Fruit fly (Drosophila melanogaster) whole organism, embryonic: ENCODE measurements around the gene amos.

Source experiments
- Ada2b ChIP-seq: fragments of 200-800 bp; sonication (Bioruptor generic); IDR thresholded peaks from 2 replicates; pipeline ENCODE4 v1.3.6; 2022; ENCODE audit warnings: missing biosample characterization, missing genetic modification characterization
- BtbVII ChIP-seq: fragments of 200-800 bp; sonication (Bioruptor generic); optimal IDR thresholded peaks from 3 replicates; lab custom pipeline; 2017; ENCODE audit warnings: missing biosample characterization, mild to moderate bottlenecking, missing genetic modification characterization
- CG10565 ChIP-seq: fragments of 200-800 bp; sonication (Bioruptor generic); optimal IDR thresholded peaks from 3 replicates; lab custom pipeline; 2016; ENCODE audit warnings: missing biosample characterization, mild to moderate bottlenecking, missing genetic modification characterization
- CG11085 ChIP-seq: fragments of 200-800 bp; sonication (Bioruptor generic); IDR thresholded peaks from 2 replicates; pipeline ENCODE4 v1.3.6; 2022; ENCODE audit warnings: missing biosample characterization, missing genetic modification characterization
- CG12071 ChIP-seq: fragments of 200-800 bp; sonication (Bioruptor generic); optimal IDR thresholded peaks from 3 replicates; lab custom pipeline; 2018; ENCODE audit warnings: missing biosample characterization, mild to moderate bottlenecking, missing genetic modification characterization
- CG12769 ChIP-seq: fragments of 200-800 bp; sonication (Bioruptor generic); optimal IDR thresholded peaks from 2 replicates; lab custom pipeline; 2019; ENCODE audit warnings: missing biosample characterization, mild to moderate bottlenecking, missing genetic modification characterization, moderate library complexity
- CG13424 ChIP-seq: fragments of 200-800 bp; sonication (Bioruptor generic); optimal IDR thresholded peaks from 2 replicates; lab custom pipeline; 2019; ENCODE audit warnings: missing biosample characterization, mild to moderate bottlenecking, missing genetic modification characterization, moderate library complexity
- CG13624 ChIP-seq: fragments of 200-800 bp; sonication (Bioruptor generic); optimal IDR thresholded peaks from 2 replicates; lab custom pipeline; 2016; ENCODE audit warnings: missing biosample characterization, missing genetic modification characterization
- CG14014 ChIP-seq: fragments of 200-800 bp; sonication (Bioruptor generic); IDR thresholded peaks from 2 replicates; pipeline ENCODE4 v1.3.6; 2022; ENCODE audit warnings: missing biosample characterization, missing genetic modification characterization
- CG17328 ChIP-seq: fragments of 200-800 bp; sonication (Bioruptor generic); IDR thresholded peaks from 2 replicates; pipeline ENCODE4 v1.3.6; 2022; ENCODE audit warnings: missing biosample characterization, missing genetic modification characterization
- CG1792 ChIP-seq: fragments of 200-800 bp; sonication (Bioruptor generic); optimal IDR thresholded peaks from 2 replicates; lab custom pipeline; 2016; ENCODE audit warnings: missing biosample characterization, missing genetic modification characterization
- CG18764 ChIP-seq: fragments of 200-800 bp; sonication (Bioruptor generic); optimal IDR thresholded peaks from 3 replicates; lab custom pipeline; 2016; ENCODE audit warnings: missing biosample characterization, missing genetic modification characterization
- CG2199 ChIP-seq: fragments of 200-800 bp; sonication (Bioruptor generic); IDR thresholded peaks from 3 replicates; pipeline ENCODE4 v1.3.6; 2022; ENCODE audit warnings: missing biosample characterization, missing genetic modification characterization
- CG2678 ChIP-seq: fragments of 200-800 bp; sonication (Bioruptor generic); optimal IDR thresholded peaks from 3 replicates; lab custom pipeline; 2019; ENCODE audit warnings: missing biosample characterization, mild to moderate bottlenecking, missing genetic modification characterization, moderate library complexity
- CG2712 ChIP-seq: fragments of 200-800 bp; optimal IDR thresholded peaks from 3 replicates; lab custom pipeline; 2019; ENCODE audit warnings: missing biosample characterization, mild to moderate bottlenecking, missing genetic modification characterization, moderate library complexity
- CG33557 ChIP-seq: fragments of 200-800 bp; sonication (Bioruptor generic); optimal IDR thresholded peaks from 2 replicates; lab custom pipeline; 2019; ENCODE audit warnings: missing biosample characterization, mild to moderate bottlenecking, missing genetic modification characterization, moderate library complexity
- CG5953 ChIP-seq: fragments of 200-800 bp; sonication (Bioruptor generic); IDR thresholded peaks from 2 replicates; pipeline ENCODE4 v1.3.6; 2022; ENCODE audit warnings: missing biosample characterization, missing genetic modification characterization
- CG6272 ChIP-seq: fragments of 200-800 bp; sonication (Bioruptor generic); IDR thresholded peaks from 2 replicates; pipeline ENCODE4 v1.3.6; 2022; ENCODE audit warnings: missing biosample characterization, missing genetic modification characterization
- CG6765 ChIP-seq: fragments of 200-800 bp; sonication (Bioruptor generic); optimal IDR thresholded peaks from 3 replicates; lab custom pipeline; 2017; ENCODE audit warnings: missing biosample characterization, mild to moderate bottlenecking, missing genetic modification characterization
- CG7556 ChIP-seq: fragments of 200-800 bp; sonication (Bioruptor generic); optimal IDR thresholded peaks from 2 replicates; lab custom pipeline; 2017; ENCODE audit warnings: missing biosample characterization, mild to moderate bottlenecking, missing genetic modification characterization
- CG8359 ChIP-seq: fragments of 200-800 bp; sonication (Bioruptor generic); optimal IDR thresholded peaks from 2 replicates; lab custom pipeline; 2017; ENCODE audit warnings: missing biosample characterization, mild to moderate bottlenecking, missing genetic modification characterization, borderline replicate concordance
- Dad ChIP-seq: fragments of 200-800 bp; sonication (Bioruptor generic); optimal IDR thresholded peaks from 3 replicates; lab custom pipeline; 2016; ENCODE audit warnings: missing biosample characterization, missing genetic modification characterization
- Doc2 ChIP-seq: fragments of 200-800 bp; sonication (Bioruptor generic); IDR thresholded peaks from 2 replicates; pipeline ENCODE4 v1.3.6; 2022; ENCODE audit warnings: missing biosample characterization, missing genetic modification characterization
- Dref ChIP-seq: fragments of 200-800 bp; sonication (Bioruptor generic); IDR thresholded peaks from 2 replicates; pipeline ENCODE4 v1.3.6; 2022; ENCODE audit warnings: missing biosample characterization, missing genetic modification characterization
- E2f2 ChIP-seq: fragments of 200-800 bp; sonication (Bioruptor generic); IDR thresholded peaks from 2 replicates; pipeline ENCODE4 v1.3.6; 2022; ENCODE audit warnings: missing biosample characterization, missing genetic modification characterization
- HLH54F ChIP-seq: fragments of 200-800 bp; sonication (Bioruptor generic); optimal IDR thresholded peaks from 3 replicates; lab custom pipeline; 2016; ENCODE audit warnings: missing biosample characterization, missing genetic modification characterization
- Hsf ChIP-seq: fragments of 200-800 bp; sonication (Bioruptor generic); optimal IDR thresholded peaks from 3 replicates; lab custom pipeline; 2016; ENCODE audit warnings: missing biosample characterization, missing genetic modification characterization
- MBD-R2 ChIP-seq: fragments of 200-800 bp; sonication (Bioruptor generic); IDR thresholded peaks from 2 replicates; pipeline ENCODE4 v1.3.6; 2022; ENCODE audit warnings: missing biosample characterization, missing genetic modification characterization
- NK7.1 ChIP-seq: fragments of 200-800 bp; sonication (Bioruptor generic); optimal IDR thresholded peaks from 3 replicates; lab custom pipeline; 2016; ENCODE audit warnings: missing biosample characterization, missing genetic modification characterization
- Side ChIP-seq: fragments of 200-800 bp; sonication (Bioruptor generic); optimal IDR thresholded peaks from 2 replicates; lab custom pipeline; 2016; ENCODE audit warnings: missing biosample characterization, missing genetic modification characterization
- Stat92E ChIP-seq, 3 experiments: fragments of >200 bp in 2 of 3; fragments of 200-800 bp in 1 of 3; sonication (Bioruptor generic) in 1 of 3; optimal IDR thresholded peaks; 2 replicates each; lab custom pipeline; 2017 to 2019; ENCODE audit warnings: missing biosample characterization in 3 of 3, missing genetic modification characterization in 3 of 3, mild to moderate bottlenecking in 1 of 3, moderate library complexity in 1 of 3
- abd-A ChIP-seq: fragments of 200-800 bp; sonication (Bioruptor generic); optimal IDR thresholded peaks from 3 replicates; lab custom pipeline; 2019; ENCODE audit warnings: missing biosample characterization, mild to moderate bottlenecking, missing genetic modification characterization, moderate library complexity
- amos ChIP-seq: fragments of 200-800 bp; sonication (Bioruptor generic); IDR thresholded peaks from 2 replicates; pipeline ENCODE4 v1.3.6; 2022; ENCODE audit warnings: missing biosample characterization, missing genetic modification characterization; ENCODE audit not compliant: partially characterized antibody
- az2 ChIP-seq: fragments of 200-800 bp; sonication (Bioruptor generic); optimal IDR thresholded peaks from 3 replicates; lab custom pipeline; 2016; ENCODE audit warnings: missing biosample characterization, missing genetic modification characterization
- cas ChIP-seq: fragments of 200-800 bp; sonication (Bioruptor generic); IDR thresholded peaks from 2 replicates; pipeline ENCODE4 v1.3.6; 2022; ENCODE audit warnings: missing biosample characterization, missing genetic modification characterization
- ftz-f1 ChIP-seq: fragments of 200-800 bp; sonication (Bioruptor generic); optimal IDR thresholded peaks from 2 replicates; lab custom pipeline; 2016; ENCODE audit warnings: missing biosample characterization, missing genetic modification characterization
- gcm ChIP-seq: fragments of 200-800 bp; sonication (Bioruptor generic); optimal IDR thresholded peaks from 2 replicates; lab custom pipeline; 2019; ENCODE audit warnings: missing biosample characterization, mild to moderate bottlenecking, missing genetic modification characterization, moderate library complexity
- gt ChIP-seq: fragments of 200-800 bp; sonication (Bioruptor generic); IDR thresholded peaks from 2 replicates; pipeline ENCODE4 v1.3.6; 2022; ENCODE audit warnings: missing biosample characterization, missing genetic modification characterization
- her ChIP-seq: fragments of 200-800 bp; sonication (Bioruptor generic); optimal IDR thresholded peaks from 2 replicates; lab custom pipeline; 2016; ENCODE audit warnings: missing biosample characterization, missing genetic modification characterization
- kni ChIP-seq: fragments of 200-800 bp; sonication (Bioruptor generic); optimal IDR thresholded peaks from 3 replicates; lab custom pipeline; 2017; ENCODE audit warnings: mild to moderate bottlenecking, missing biosample characterization, missing genetic modification reagents, missing genetic modification characterization
- lbe ChIP-seq: fragments of 200-800 bp; sonication (Bioruptor generic); optimal IDR thresholded peaks from 2 replicates; lab custom pipeline; 2016; ENCODE audit warnings: missing biosample characterization, mild to moderate bottlenecking, missing genetic modification characterization
- mld ChIP-seq: fragments of 200-800 bp; sonication (Bioruptor generic); IDR thresholded peaks from 3 replicates; pipeline ENCODE4 v1.3.6; 2022; ENCODE audit warnings: missing biosample characterization, missing genetic modification characterization; ENCODE audit not compliant: partially characterized antibody
- nau ChIP-seq: fragments of 200-800 bp; sonication (Bioruptor generic); optimal IDR thresholded peaks from 3 replicates; lab custom pipeline; 2017; ENCODE audit warnings: missing biosample characterization, mild to moderate bottlenecking, missing genetic modification characterization, missing genetic modification reagents
- pan ChIP-seq, 4 experiments: fragments of >200 bp in 3 of 4; fragments of 200-800 bp in 1 of 4; sonication (Bioruptor generic) in 1 of 4; optimal IDR thresholded peaks in 3 of 4; IDR thresholded peaks in 1 of 4; 2 replicates each; pipeline versions ENCODE4 v1.3.6 to Lab custom; 2017 to 2022; ENCODE audit warnings: missing biosample characterization in 2 of 4, missing genetic modification characterization in 2 of 4, mixed read lengths in 1 of 4
- pum ChIP-seq: fragments of 200-800 bp; sonication (Bioruptor generic); optimal IDR thresholded peaks from 2 replicates; lab custom pipeline; 2016; ENCODE audit warnings: missing biosample characterization, missing genetic modification characterization
- sc ChIP-seq, 3 experiments: fragments of >200 bp in 2 of 3; fragments of 200-800 bp in 1 of 3; sonication (Bioruptor generic) in 1 of 3; optimal IDR thresholded peaks; 2 replicates in 2 of 3; 3 replicates in 1 of 3; lab custom pipeline; 2017; ENCODE audit warnings: mild to moderate bottlenecking in 1 of 3, missing biosample characterization in 1 of 3, missing genetic modification characterization in 1 of 3, missing genetic modification reagents in 1 of 3
- sens-2 ChIP-seq: fragments of 200-800 bp; sonication (Bioruptor generic); IDR thresholded peaks from 2 replicates; pipeline ENCODE4 v1.3.6; 2022; ENCODE audit warnings: missing biosample characterization, missing genetic modification characterization
- ssp ChIP-seq: fragments of 200-800 bp; sonication (Bioruptor generic); IDR thresholded peaks from 2 replicates; pipeline ENCODE4 v1.3.6; 2022; ENCODE audit warnings: missing biosample characterization, missing genetic modification characterization
- tin ChIP-seq: fragments of 200-800 bp; sonication (Bioruptor generic); optimal IDR thresholded peaks from 3 replicates; lab custom pipeline; 2016; ENCODE audit warnings: missing biosample characterization, missing genetic modification characterization
- tll ChIP-seq, 2 experiments: fragments of 200-800 bp in 1 of 2; fragments of >200 bp in 1 of 2; sonication (Bioruptor generic) in 1 of 2; optimal IDR thresholded peaks; 2 replicates each; lab custom pipeline; 2017 to 2019; ENCODE audit warnings: missing biosample characterization in 2 of 2, missing genetic modification characterization in 2 of 2, mild to moderate bottlenecking in 1 of 2, moderate library complexity in 1 of 2

The amos gene

dm6 chr2L:18626987-18627386 is 30.3 kb upstream of the amos start (continued):
- TF ChIP-seq tll (GFP tag; optimal IDR thresholded peaks at IDR 0.05; lab: Kevin White, UChicago) (peak in 1 of 2 experiments; percentile 68), pan (optimal IDR thresholded peaks at IDR 0.05; lab: Kevin White, UChicago) (no peak), pan (GFP tag; optimal IDR thresholded peaks at IDR 0.05 in 1 of 2, IDR thresholded peaks at IDR 0.05 in 1 of 2) (peak in 1 of 2 experiments; percentile 64), Doc2 (GFP tag; lab: Robert Waterston, UW) (no peak), E2f2 (peak; percentile 47; the same call in 1 of the 2 replicates), ftz-f1 (peak; percentile 65), abd-A (tag; lab: Kevin White, UChicago) (no peak), CG6272 (GFP tag; lab: Robert Waterston, UW) (no peak), HLH54F (GFP tag; lab: Kevin White, UChicago) (peak; percentile 24), CG12071 (GFP tag; lab: Kevin White, UChicago) (peak; percentile 79), gcm (GFP tag; lab: Kevin White, UChicago) (peak; percentile 78), CG1792 (peak; percentile 94), CG5953 (GFP tag; lab: Robert Waterston, UW) (peak; percentile 68; the same call in 1 of the 2 replicates), Stat92E (GFP tag; optimal IDR thresholded peaks at IDR 0.05; lab: Kevin White, UChicago) (peak in 1 of 3 experiments; percentile 12), her (peak; percentile 80), Ada2b (GFP tag; lab: Robert Waterston, UW) (peak; percentile 12; the same call in 1 of the 2 replicates), BtbVII (peak; percentile 90), amos (GFP tag; lab: Robert Waterston, UW) (no peak), Side (peak; percentile 91), gt (GFP tag; lab: Robert Waterston, UW) (no peak), lbe (GFP tag; lab: Kevin White, UChicago) (peak; percentile 85), CG2199 (GFP tag; lab: Robert Waterston, UW) (no peak; the same call in 2 of the 3 replicates), CG13624 (GFP tag; lab: Kevin White, UChicago) (peak; percentile 78), Dref (no peak), mld (GFP tag; lab: Robert Waterston, UW) (no peak), ssp (GFP tag; lab: Robert Waterston, UW) (no peak), NK7.1 (GFP tag; lab: Kevin White, UChicago) (peak; percentile 76), CG11085 (GFP tag; lab: Robert Waterston, UW) (peak; percentile 33; the same call in 1 of the 2 replicates), pum (GFP tag; lab: Kevin White, UChicago) (peak; percentile 61), CG7556 (GFP tag; lab: Kevin White, UChicago) (peak; percentile 89), Hsf (peak; percentile 67)

DNA sequence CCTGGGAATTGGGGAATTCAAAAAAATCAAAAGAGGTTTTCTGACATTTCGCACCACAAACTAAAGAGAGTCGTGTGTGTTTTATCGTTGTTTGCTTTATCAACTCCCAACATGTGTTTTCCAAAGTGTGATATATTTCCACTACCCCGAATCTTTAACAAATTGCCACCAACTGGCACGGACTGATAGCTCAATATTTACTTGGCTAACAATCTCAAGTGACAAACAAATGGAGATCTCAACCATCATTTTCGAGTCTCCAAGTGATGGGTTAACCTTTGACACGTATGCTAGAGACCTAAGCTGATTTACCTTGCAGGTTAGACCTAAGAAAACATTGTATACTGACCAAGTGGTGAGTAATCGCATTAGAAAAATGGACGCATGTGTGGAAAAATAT is 28.7 kb upstream of the amos start:
- TF ChIP-seq MBD-R2 (GFP tag; lab: Robert Waterston, UW) (no peak), sc (optimal IDR thresholded peaks at IDR 0.05; lab: Kevin White, UChicago) (no peak), sc (GFP tag; optimal IDR thresholded peaks at IDR 0.05; lab: Kevin White, UChicago) (peak; percentile 34), kni (GFP tag; lab: Kevin White, UChicago) (peak; percentile 19), CG8359 (peak; percentile 44), CG2712 (peak; percentile 15), CG17328 (no peak), tin (no peak), Dad (GFP tag; lab: Kevin White, UChicago) (no peak), az2 (GFP tag; lab: Kevin White, UChicago) (no peak), CG14014 (GFP tag; lab: Robert Waterston, UW) (peak; percentile 33; the same call in 1 of the 2 replicates), CG13424 (tag; lab: Kevin White, UChicago) (no peak), CG12769 (tag; lab: Kevin White, UChicago) (peak; percentile 16), sens-2 (peak; percentile 8; the same call in 1 of the 2 replicates), CG2678 (tag; lab: Kevin White, UChicago) (peak; percentile 9), cas (no peak), CG6765 (peak; percentile 2), nau (GFP tag; lab: Kevin White, UChicago) (peak; percentile 23), CG10565 (GFP tag; lab: Kevin White, UChicago) (no peak), CG33557 (peak; percentile 48), CG18764 (GFP tag; lab: Kevin White, UChicago) (no peak), gcm (GFP tag; lab: Kevin White, UChicago) (peak; percentile 6)
